Worm (Caenorhabditis elegans): Measurements from ENCODE around the gene epg-5.

The epg-5 gene

DNA sequence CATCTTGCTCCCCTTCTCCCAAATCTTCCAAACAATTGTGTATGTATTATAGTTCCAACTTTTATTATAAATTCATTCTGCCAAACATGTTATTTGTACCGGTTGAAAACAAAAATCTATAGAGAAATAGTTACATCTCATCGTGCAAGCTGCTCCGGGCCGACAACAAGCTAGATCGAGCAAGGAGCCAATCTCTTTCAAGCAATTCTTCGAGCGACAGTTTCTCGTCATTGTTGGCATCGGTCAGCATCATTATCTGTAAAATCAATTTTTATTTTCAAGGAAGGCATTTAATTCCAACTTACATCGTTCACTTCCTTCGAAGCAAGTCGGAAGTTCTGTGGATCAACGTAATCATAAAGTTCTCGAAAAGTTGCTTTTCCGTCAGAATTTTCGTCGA is 18.2 kb downstream of the epg-5 start:
- no peak for TF ChIP-seq ceh-34 (tag; optimal IDR thresholded peaks at IDR 0.05)
- TF ChIP-seq ceh-18 (tag; optimal IDR thresholded peaks at IDR 0.05), result no peak
- TF ChIP-seq pqm-1 (tag; optimal IDR thresholded peaks at IDR 0.05), result no peak
- no peak for TF ChIP-seq sox-4 (tag; optimal IDR thresholded peaks at IDR 0.05)
- TF ChIP-seq ceh-19 (GFP tag; optimal IDR thresholded peaks at IDR 0.05), result no peak
- TF ChIP-seq ztf-16 (tag; optimal IDR thresholded peaks at IDR 0.05), result no peak
- no peak for TF ChIP-seq K09A11.1 (tag; optimal IDR thresholded peaks at IDR 0.05; ENCODE audit: insufficient read depth)
- no peak for TF ChIP-seq T23F11.4 (GFP tag; optimal IDR thresholded peaks at IDR 0.05)
- TF ChIP-seq ets-4 (tag; optimal IDR thresholded peaks at IDR 0.05), result no peak
- no peak for TF ChIP-seq hlh-30 (tag; optimal IDR thresholded peaks at IDR 0.05; ENCODE audit: insufficient read depth)

DNA sequence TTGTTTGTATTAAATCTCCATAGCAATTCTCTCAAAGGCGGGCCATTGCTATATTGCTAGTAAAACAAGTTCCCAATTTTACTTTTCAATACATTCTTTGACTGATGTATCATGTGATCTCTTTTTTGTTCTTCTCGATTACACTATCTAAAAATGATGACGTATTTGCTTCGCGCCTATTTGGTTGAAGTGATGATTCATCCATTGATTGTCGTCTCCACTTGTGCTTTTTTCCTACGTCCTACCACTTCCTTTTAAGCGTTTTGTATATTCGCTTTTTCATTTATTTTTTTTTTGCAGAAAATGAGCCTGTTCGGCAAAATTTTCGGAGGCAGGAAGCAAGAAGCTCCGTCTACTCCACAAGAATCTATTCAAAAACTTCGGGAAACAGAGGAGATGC is 19.8 kb downstream of the epg-5 start, which contains the start of gene vps-32.1:
Gene vps-32.1, plus strand, starts transcription at position 301 of the 400 bp plus-strand sequence.
- TF ChIP-seq rnt-1 (tag; optimal IDR thresholded peaks at IDR 0.05), result no peak
- no peak for TF ChIP-seq ets-4 (tag; optimal IDR thresholded peaks at IDR 0.05)
- TF ChIP-seq pha-2 (tag; optimal IDR thresholded peaks at IDR 0.05), result no peak
- no peak for TF ChIP-seq sox-2 (GFP tag; IDR thresholded peaks at IDR 0.05)
- no peak for TF ChIP-seq lin-11 (tag; optimal IDR thresholded peaks at IDR 0.05)
- TF ChIP-seq hlh-8 (tag; optimal IDR thresholded peaks at IDR 0.05), result no peak
- TF ChIP-seq eyg-1 (tag; optimal IDR thresholded peaks at IDR 0.05), result no peak
- TF ChIP-seq gmeb-2 (tag; optimal IDR thresholded peaks at IDR 0.05), result no peak
- TF ChIP-seq hlh-13 (GFP tag; optimal IDR thresholded peaks at IDR 0.05), result no peak
- no peak for TF ChIP-seq ceh-24 (tag; optimal IDR thresholded peaks at IDR 0.05)
- TF ChIP-seq K02D7.2 (tag; optimal IDR thresholded peaks at IDR 0.05), result no peak
- no peak for TF ChIP-seq sdc-2 (tag; optimal IDR thresholded peaks at IDR 0.05)
- TF ChIP-seq nhr-232 (tag; optimal IDR thresholded peaks at IDR 0.05), result no peak
- TF ChIP-seq ahr-1 (tag; optimal IDR thresholded peaks at IDR 0.05), result no peak
- TF ChIP-seq Y22D7AL.16 (tag; optimal IDR thresholded peaks at IDR 0.05), result no peak
- no peak for TF ChIP-seq ceh-6 (GFP tag; optimal IDR thresholded peaks at IDR 0.05)
- no peak for TF ChIP-seq ceh-31 (tag; optimal IDR thresholded peaks at IDR 0.05)

DNA sequence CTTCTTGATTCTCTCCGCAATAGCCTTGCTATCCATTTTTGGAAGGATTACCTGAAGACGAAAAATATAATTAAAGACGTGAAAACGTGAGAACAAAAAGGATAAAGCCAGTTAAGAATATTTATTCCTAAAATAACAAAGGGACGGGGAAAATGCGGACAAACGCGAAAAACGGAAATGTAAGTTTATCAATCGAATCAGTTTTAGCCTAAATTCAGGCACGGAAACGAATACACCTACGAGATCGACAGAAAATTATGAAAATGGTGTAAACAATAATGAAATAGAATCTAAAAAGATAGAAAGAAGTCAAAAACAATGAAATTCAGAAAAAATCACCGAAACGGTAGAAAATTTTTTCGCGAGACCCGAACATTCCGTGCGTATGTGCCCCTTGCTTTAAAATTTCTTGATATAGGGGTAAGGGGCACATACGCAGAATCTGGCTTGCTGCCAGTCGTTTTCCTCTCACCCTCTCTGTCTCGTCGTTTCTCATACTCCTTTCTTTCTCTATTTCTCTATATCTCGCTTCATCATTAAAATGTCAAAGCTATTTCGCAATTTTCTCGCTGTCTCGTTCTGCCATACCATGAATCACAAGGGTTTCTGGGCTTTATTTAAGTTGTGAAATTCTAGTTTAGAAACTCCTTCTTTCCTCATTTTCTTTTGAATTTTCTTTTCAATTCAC is 20.4 kb downstream of the epg-5 start, which contains the start of gene icd-1:
Gene icd-1, minus strand, starts transcription at position 51 of the 688 bp plus-strand sequence.
- TF ChIP-seq C38D4.7 (GFP tag; optimal IDR thresholded peaks at IDR 0.05), result no peak
- TF ChIP-seq syd-9 (tag; optimal IDR thresholded peaks at IDR 0.05), result peak; percentile 54
- TF ChIP-seq nfya-1 (tag; optimal IDR thresholded peaks at IDR 0.05), result peak; percentile 96
- peak; percentile 87 for TF ChIP-seq pax-1 (tag; optimal IDR thresholded peaks at IDR 0.05)
- TF ChIP-seq unc-55 (GFP tag; optimal IDR thresholded peaks at IDR 0.05), result peak; percentile 97
- TF ChIP-seq fax-1 (tag; optimal IDR thresholded peaks at IDR 0.05), result peak; percentile 0
- peak; percentile 87 for TF ChIP-seq tbx-2 (tag; optimal IDR thresholded peaks at IDR 0.05)
- no peak for TF ChIP-seq madf-2 (tag; optimal IDR thresholded peaks at IDR 0.05)
- TF ChIP-seq nhr-11 (tag; optimal IDR thresholded peaks at IDR 0.05), result peak; percentile 66
- peak; percentile 13 for TF ChIP-seq lim-6 (tag; optimal IDR thresholded peaks at IDR 0.05)
- no peak for TF ChIP-seq F13H6.1 (tag; optimal IDR thresholded peaks at IDR 0.05)
- peak; percentile 4; the same call in 1 of the 2 replicates for TF ChIP-seq sox-2 (GFP tag; IDR thresholded peaks at IDR 0.05)
- TF ChIP-seq hlh-13 (GFP tag; optimal IDR thresholded peaks at IDR 0.05), result no peak
- TF ChIP-seq hlh-30 (tag; optimal IDR thresholded peaks at IDR 0.05; ENCODE audit: insufficient read depth), result peak; percentile 80
- peak; percentile 79 for TF ChIP-seq ceh-34 (tag; optimal IDR thresholded peaks at IDR 0.05)
- peak; percentile 78 for TF ChIP-seq ref-2 (tag; optimal IDR thresholded peaks at IDR 0.05)
- peak; percentile 68 for TF ChIP-seq ceh-14 (tag; optimal IDR thresholded peaks at IDR 0.05)
- TF ChIP-seq ahr-1 (tag; optimal IDR thresholded peaks at IDR 0.05), result no peak
- TF ChIP-seq ceh-48 (tag; optimal IDR thresholded peaks at IDR 0.05), result peak; percentile 17
- TF ChIP-seq pros-1 (tag; optimal IDR thresholded peaks at IDR 0.05), result peak; percentile 59
- TF ChIP-seq ceh-30 (tag; optimal IDR thresholded peaks at IDR 0.05), result peak; percentile 82
- peak; percentile 74 for TF ChIP-seq unc-42 (tag; optimal IDR thresholded peaks at IDR 0.05)
- TF ChIP-seq K09A11.1 (tag; optimal IDR thresholded peaks at IDR 0.05; ENCODE audit: insufficient read depth), result peak; percentile 60
- no peak for TF ChIP-seq hlh-6 (tag; optimal IDR thresholded peaks at IDR 0.05)
- TF ChIP-seq ceh-31 (tag; optimal IDR thresholded peaks at IDR 0.05), result peak; percentile 88
- peak; percentile 72 for TF ChIP-seq rnt-1 (tag; optimal IDR thresholded peaks at IDR 0.05)
- TF ChIP-seq unc-86 (tag; optimal IDR thresholded peaks at IDR 0.05), result peak; percentile 39
- TF ChIP-seq ceh-18 (tag; optimal IDR thresholded peaks at IDR 0.05), result peak; percentile 93
- peak; percentile 7 for TF ChIP-seq C08G9.2 (tag; optimal IDR thresholded peaks at IDR 0.05)
- peak; percentile 66 for TF ChIP-seq elt-2 (tag; optimal IDR thresholded peaks at IDR 0.05)
- TF ChIP-seq ceh-45 (GFP tag; IDR thresholded peaks at IDR 0.05), result no peak

All from whole organism, late embryonic.